Fruit fly (Drosophila melanogaster): ENCODE measurements around the gene CG6125.

The CG6125 gene

DNA sequence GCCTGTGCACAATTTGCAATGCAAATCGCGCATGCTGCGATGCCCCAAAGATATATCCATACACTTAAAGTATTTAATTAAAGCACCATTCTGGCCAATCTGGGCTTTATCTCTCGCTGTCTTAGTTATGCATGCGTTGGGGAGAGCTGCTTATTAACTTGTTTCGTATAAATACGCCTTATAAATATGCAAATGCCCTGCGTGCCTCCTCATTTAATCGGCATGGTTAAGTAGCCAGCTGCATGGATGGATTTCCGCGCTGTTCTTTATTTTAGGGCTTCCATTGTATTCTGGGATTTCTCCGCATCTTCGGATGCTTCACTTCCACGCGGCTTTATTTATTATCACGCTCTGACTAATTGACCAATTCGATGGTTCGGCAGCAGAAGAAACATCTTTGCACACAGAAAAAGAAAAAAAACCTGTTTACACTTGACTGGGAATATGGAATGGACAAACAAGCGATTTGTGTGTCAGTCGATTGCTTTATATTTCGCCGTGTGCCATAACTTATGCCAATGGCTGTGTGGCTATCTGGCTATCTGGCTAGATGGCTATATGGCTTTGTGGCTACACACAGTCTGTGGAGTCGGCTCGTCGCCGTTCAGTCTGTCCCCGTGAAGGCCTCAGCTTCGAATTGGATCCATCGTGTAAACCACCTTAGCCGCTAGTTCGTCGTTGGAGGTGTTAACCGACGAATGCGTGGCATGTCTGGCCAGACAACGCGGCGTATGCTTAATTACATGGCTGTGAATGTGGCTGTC lies 44.7 kb upstream of the CG6125 start (continued):
- TF ChIP-seq CG3995 (GFP tag; optimal IDR thresholded peaks at IDR 0.05) (no peak), croc (GFP tag; conservative IDR thresholded peaks at IDR 0.05) (no peak), sd (tag; optimal IDR thresholded peaks at IDR 0.05) (peak; percentile 56), HHEX (GFP tag; optimal IDR thresholded peaks at IDR 0.05) (no peak), HmgZ (tag; optimal IDR thresholded peaks at IDR 0.05) (no peak), tin (GFP tag; optimal IDR thresholded peaks at IDR 0.05) (no peak), CG6854 (GFP tag; optimal IDR thresholded peaks at IDR 0.05) (no peak), CG7745 (tag; optimal IDR thresholded peaks at IDR 0.05) (no peak), CG5180 (GFP tag; optimal IDR thresholded peaks at IDR 0.05) (peak; percentile 24), CG3163 (GFP tag; optimal IDR thresholded peaks at IDR 0.05) (no peak), eve (GFP tag; optimal IDR thresholded peaks at IDR 0.05) (no peak), ci (GFP tag; IDR thresholded peaks at IDR 0.05) (0 out of 3 replicates have a peak, but pooled peaks have one; percentile 41), onecut (GFP tag; IDR thresholded peaks at IDR 0.05) (no peak), dmrt11E (tag; optimal IDR thresholded peaks at IDR 0.05) (no peak), Fer3 (tag; optimal IDR thresholded peaks at IDR 0.05) (no peak), Dref (GFP tag; IDR thresholded peaks at IDR 0.05) (0 out of 2 replicates have a peak, but pooled peaks have one; percentile 28), Med (GFP tag) (peak; percentile 71), CG14667 (GFP tag; IDR thresholded peaks at IDR 0.05) (no peak), CG14965 (GFP tag; optimal IDR thresholded peaks at IDR 0.05; ENCODE audit: borderline replicate concordance) (no peak), CG10543 (GFP tag; optimal IDR thresholded peaks at IDR 0.05) (peak; percentile 45), CG9932 (GFP tag; IDR thresholded peaks at IDR 0.05) (peak; percentile 51; the same call in 1 of the 2 replicates), CG10959 (GFP tag; IDR thresholded peaks at IDR 0.05) (no peak), CG9215 (GFP tag; IDR thresholded peaks at IDR 0.05) (no peak), abd-A (tag; optimal IDR thresholded peaks at IDR 0.05) (peak; percentile 90), HLHmδ (GFP tag; optimal IDR thresholded peaks at IDR 0.05) (no peak), gce (GFP tag; IDR thresholded peaks at IDR 0.05) (no peak), CG15269 (tag; optimal IDR thresholded peaks at IDR 0.05) (peak; percentile 43), YL-1 (GFP tag; optimal IDR thresholded peaks at IDR 0.05) (no peak), twi (tag; optimal IDR thresholded peaks at IDR 0.05) (no peak), CG13123 (GFP tag; optimal IDR thresholded peaks at IDR 0.05) (no peak), dysf (GFP tag; IDR thresholded peaks at IDR 0.05) (no peak), Dad (GFP tag; optimal IDR thresholded peaks at IDR 0.05) (no peak), CG6175 (GFP tag; IDR thresholded peaks at IDR 0.05) (0 out of 3 replicates have a peak, but pooled peaks have one; percentile 49), vvl (GFP tag; IDR thresholded peaks at IDR 0.05) (peak; percentile 82)

DNA sequence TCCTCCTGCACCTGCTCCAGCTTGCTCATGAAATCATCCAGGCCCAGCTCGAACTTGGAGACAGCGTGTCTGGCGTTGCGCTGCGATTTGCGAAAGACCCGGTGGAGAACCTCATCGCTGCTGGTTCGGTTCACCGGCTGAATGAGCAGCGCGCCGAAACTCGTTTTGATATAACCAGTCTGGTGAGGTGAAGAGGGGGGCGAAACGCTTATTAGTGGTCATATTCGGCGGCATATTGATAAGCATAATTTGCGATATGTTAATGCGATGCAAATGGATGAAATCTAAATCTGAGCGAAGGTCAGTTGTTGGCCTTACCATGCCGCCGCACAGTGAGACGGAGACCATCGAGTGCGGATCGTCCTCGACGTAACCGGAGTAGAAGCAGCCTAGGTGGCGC lies 41.8 kb upstream of the CG6125 start:
- TF ChIP-seq chinmo (GFP tag; IDR thresholded peaks at IDR 0.05; ENCODE audit: partially characterized antibody) = peak; percentile 91; the same call in 2 of the 4 replicates
- no peak for TF ChIP-seq eyg (GFP tag; optimal IDR thresholded peaks at IDR 0.05)
- TF ChIP-seq Nf-YC (tag; optimal IDR thresholded peaks at IDR 0.05) = no peak
- peak; percentile 73 for TF ChIP-seq vvl (GFP tag; IDR thresholded peaks at IDR 0.05)
- no peak for TF ChIP-seq CG8290 (GFP tag; optimal IDR thresholded peaks at IDR 0.05)
- no peak for TF ChIP-seq CG8290 (tag; optimal IDR thresholded peaks at IDR 0.05)
- TF ChIP-seq Awh (GFP tag; IDR thresholded peaks at IDR 0.05) = peak; percentile 23; the same call in 1 of the 2 replicates
- TF ChIP-seq B-H2 (GFP tag; optimal IDR thresholded peaks at IDR 0.05) = no peak
- TF ChIP-seq tio (GFP tag; optimal IDR thresholded peaks at IDR 0.05) = no peak

Measured in whole organism, embryonic.